Fruit fly (Drosophila melanogaster) whole organism, embryonic: Measurements from ENCODE around the gene Cby.

Experiments used
- Asciz ChIP-seq: fragments of 200-800 bp; sonication (Bioruptor generic); optimal IDR thresholded peaks from 2 replicates; lab custom pipeline; 2017; ENCODE audit warnings: missing biosample characterization, mild to moderate bottlenecking, missing genetic modification characterization, missing genetic modification reagents
- Blimp-1 ChIP-seq: fragments of 200-800 bp; sonication (Bioruptor generic); optimal IDR thresholded peaks from 3 replicates; lab custom pipeline; 2018; ENCODE audit warnings: missing biosample characterization, missing genetic modification characterization, mild to moderate bottlenecking, moderate library complexity, missing genetic modification reagents
- CG10267 ChIP-seq: fragments of 200-800 bp; sonication (Bioruptor generic); optimal IDR thresholded peaks from 2 replicates; lab custom pipeline; 2018; ENCODE audit warnings: missing biosample characterization, mild to moderate bottlenecking, missing genetic modification characterization, moderate library complexity
- CG10366 ChIP-seq: fragments of 200-800 bp; sonication (Bioruptor generic); IDR thresholded peaks from 2 replicates; pipeline ENCODE4 v1.3.6; 2022; ENCODE audit warnings: missing biosample characterization, missing genetic modification characterization
- CG11695 ChIP-seq: fragments of 200-800 bp; sonication (Bioruptor generic); IDR thresholded peaks from 3 replicates; pipeline ENCODE4 v1.3.6; 2022; ENCODE audit warnings: missing biosample characterization, missing genetic modification characterization
- CG15514 ChIP-seq: fragments of 200-800 bp; sonication (Bioruptor generic); optimal IDR thresholded peaks from 3 replicates; lab custom pipeline; 2017; ENCODE audit warnings: missing biosample characterization, missing genetic modification characterization, mild to moderate bottlenecking, moderate library complexity, missing genetic modification reagents
- CG17359 ChIP-seq: fragments of 200-800 bp; sonication (Bioruptor generic); optimal IDR thresholded peaks from 3 replicates; lab custom pipeline; 2018; ENCODE audit warnings: missing biosample characterization, mild to moderate bottlenecking, missing genetic modification characterization, moderate library complexity
- CG17361 ChIP-seq: fragments of 200-800 bp; sonication (Bioruptor generic); IDR thresholded peaks from 3 replicates; pipeline ENCODE4 v1.3.6; 2022; ENCODE audit warnings: missing biosample characterization, missing genetic modification characterization
- CG17829 ChIP-seq: fragments of 200-800 bp; optimal IDR thresholded peaks from 2 replicates; lab custom pipeline; 2019; ENCODE audit warnings: missing biosample characterization, mild to moderate bottlenecking, missing genetic modification characterization, moderate library complexity
- CG18619 ChIP-seq: fragments of 200-800 bp; sonication (Bioruptor generic); optimal IDR thresholded peaks from 3 replicates; lab custom pipeline; 2017; ENCODE audit warnings: missing biosample characterization, mild to moderate bottlenecking, missing genetic modification characterization
- CG2199 ChIP-seq: fragments of 200-800 bp; sonication (Bioruptor generic); IDR thresholded peaks from 3 replicates; pipeline ENCODE4 v1.3.6; 2022; ENCODE audit warnings: missing biosample characterization, missing genetic modification characterization
- CG30020 ChIP-seq: fragments of 200-800 bp; optimal IDR thresholded peaks from 2 replicates; lab custom pipeline; 2019; ENCODE audit warnings: missing biosample characterization, mild to moderate bottlenecking, missing genetic modification characterization, moderate library complexity
- CG30403 ChIP-seq: fragments of 200-800 bp; sonication (Bioruptor generic); optimal IDR thresholded peaks from 3 replicates; lab custom pipeline; 2016; ENCODE audit warnings: missing biosample characterization, missing genetic modification characterization
- CG4360 ChIP-seq: fragments of 200-800 bp; sonication (Bioruptor generic); IDR thresholded peaks from 2 replicates; pipeline ENCODE4 v1.3.6; 2022; ENCODE audit warnings: missing biosample characterization, missing genetic modification characterization
- CG6813 ChIP-seq: fragments of 200-800 bp; sonication (Bioruptor generic); optimal IDR thresholded peaks from 2 replicates; lab custom pipeline; 2017; ENCODE audit warnings: missing biosample characterization, missing genetic modification characterization, mild to moderate bottlenecking, moderate library complexity, missing genetic modification reagents
- CG7839 ChIP-seq: fragments of 200-800 bp; sonication (Bioruptor generic); optimal IDR thresholded peaks from 3 replicates; lab custom pipeline; 2018; ENCODE audit warnings: missing biosample characterization, mild to moderate bottlenecking, missing genetic modification characterization, moderate library complexity
- CG8290 ChIP-seq, 3 experiments: fragments of 200-800 bp; sonication (Bioruptor generic); optimal IDR thresholded peaks; 2 replicates each; lab custom pipeline; 2016 to 2019; ENCODE audit warnings: missing biosample characterization in 3 of 3, missing genetic modification characterization in 3 of 3, mild to moderate bottlenecking in 2 of 3, moderate library complexity in 1 of 3
- CG8765 ChIP-seq: fragments of 200-800 bp; sonication (Bioruptor generic); IDR thresholded peaks from 2 replicates; pipeline ENCODE4 v1.3.6; 2022; ENCODE audit warnings: missing biosample characterization, missing genetic modification characterization
- CG9437 ChIP-seq: fragments of 200-800 bp; sonication (Bioruptor generic); optimal IDR thresholded peaks from 2 replicates; lab custom pipeline; 2018; ENCODE audit warnings: missing biosample characterization, mild to moderate bottlenecking, missing genetic modification characterization
- CG9817 ChIP-seq: fragments of 200-800 bp; sonication (Bioruptor generic); optimal IDR thresholded peaks from 2 replicates; lab custom pipeline; 2018; ENCODE audit warnings: missing biosample characterization, mild to moderate bottlenecking, missing genetic modification characterization, moderate library complexity
- CG9932 ChIP-seq: fragments of 200-800 bp; sonication (Bioruptor generic); IDR thresholded peaks from 2 replicates; pipeline ENCODE4 v1.3.6; 2022; ENCODE audit warnings: missing biosample characterization, missing genetic modification characterization
- D19A ChIP-seq: fragments of 200-800 bp; optimal IDR thresholded peaks from 3 replicates; lab custom pipeline; 2019; ENCODE audit warnings: missing biosample characterization, mild to moderate bottlenecking, missing genetic modification characterization, moderate library complexity
- Dek ChIP-seq: fragments of 200-800 bp; sonication (Bioruptor generic); optimal IDR thresholded peaks from 3 replicates; lab custom pipeline; 2019; ENCODE audit warnings: missing biosample characterization, mild to moderate bottlenecking, missing genetic modification characterization, moderate library complexity
- Fer1 ChIP-seq: fragments of 200-800 bp; sonication (Bioruptor generic); optimal IDR thresholded peaks from 2 replicates; lab custom pipeline; 2017; ENCODE audit warnings: missing biosample characterization, mild to moderate bottlenecking, missing genetic modification characterization
- Fer3 ChIP-seq: fragments of 200-800 bp; sonication (Bioruptor generic); optimal IDR thresholded peaks from 2 replicates; lab custom pipeline; 2018; ENCODE audit warnings: missing biosample characterization, mild to moderate bottlenecking, missing genetic modification characterization, moderate library complexity
- Hand ChIP-seq: fragments of 200-800 bp; sonication (Bioruptor generic); optimal IDR thresholded peaks from 2 replicates; lab custom pipeline; 2017; ENCODE audit warnings: mild to moderate bottlenecking, missing biosample characterization, missing genetic modification reagents, missing genetic modification characterization
- Hmr ChIP-seq: fragments of 200-800 bp; sonication (Bioruptor generic); optimal IDR thresholded peaks from 3 replicates; lab custom pipeline; 2017; ENCODE audit warnings: mild to moderate bottlenecking, missing biosample characterization, missing genetic modification reagents, missing genetic modification characterization
- NFAT ChIP-seq: fragments of 200-800 bp; sonication (Bioruptor generic); IDR thresholded peaks from 2 replicates; pipeline ENCODE4 v1.3.6; 2022; ENCODE audit warnings: missing biosample characterization, missing genetic modification characterization
- Opbp ChIP-seq: fragments of 200-800 bp; sonication (Bioruptor generic); IDR thresholded peaks from 3 replicates; pipeline ENCODE4 v1.3.6; 2022; ENCODE audit warnings: missing biosample characterization, missing genetic modification characterization; ENCODE audit not compliant: partially characterized antibody
- PHDP ChIP-seq: fragments of 200-800 bp; sonication (Bioruptor generic); optimal IDR thresholded peaks from 3 replicates; lab custom pipeline; 2018; ENCODE audit warnings: missing biosample characterization, mild to moderate bottlenecking, missing genetic modification characterization, moderate library complexity
- Pdp1 ChIP-seq, 2 experiments: fragments of 200-800 bp; sonication (Bioruptor generic); optimal IDR thresholded peaks; 3 replicates each; lab custom pipeline; 2016; ENCODE audit warnings: missing biosample characterization in 2 of 2, missing genetic modification characterization in 2 of 2, mild to moderate bottlenecking in 1 of 2, moderate library complexity in 1 of 2
- Trl ChIP-seq, 3 experiments: fragments of >200 bp in 2 of 3; fragments of 200-800 bp in 1 of 3; sonication (Bioruptor generic) in 1 of 3; optimal IDR thresholded peaks; 2 replicates in 1 of 3; 3 replicates in 2 of 3; lab custom pipeline; 2016 to 2017; ENCODE audit warnings: missing biosample characterization in 1 of 3, missing genetic modification characterization in 1 of 3
- chinmo ChIP-seq: fragments of 200-800 bp; sonication (Bioruptor generic); IDR thresholded peaks from 4 replicates; pipeline ENCODE4 v1.3.6; 2022; ENCODE audit warnings: missing biosample characterization, missing genetic modification characterization; ENCODE audit not compliant: partially characterized antibody
- ci ChIP-seq: fragments of 200-800 bp; sonication (Bioruptor generic); IDR thresholded peaks from 3 replicates; pipeline ENCODE4 v1.3.6; 2022; ENCODE audit warnings: missing biosample characterization, missing genetic modification characterization
- crol ChIP-seq: fragments of 200-800 bp; sonication (Bioruptor generic); IDR thresholded peaks from 2 replicates; pipeline ENCODE4 v1.3.6; 2022; ENCODE audit warnings: missing biosample characterization, missing genetic modification characterization
- dysf ChIP-seq: fragments of 200-800 bp; sonication (Bioruptor generic); IDR thresholded peaks from 3 replicates; pipeline ENCODE4 v1.3.6; 2022; ENCODE audit warnings: missing biosample characterization, missing genetic modification characterization
- eve ChIP-seq, 2 experiments: fragments of >200 bp; optimal IDR thresholded peaks; 2 replicates each; lab custom pipeline; 2017; ENCODE audit warnings: missing biosample characterization in 2 of 2, missing genetic modification characterization in 2 of 2
- fd102C ChIP-seq: fragments of 200-800 bp; sonication (Bioruptor generic); optimal IDR thresholded peaks from 2 replicates; lab custom pipeline; 2018; ENCODE audit warnings: missing biosample characterization, mild to moderate bottlenecking, missing genetic modification characterization, moderate library complexity
- fd3F ChIP-seq: fragments of 200-800 bp; sonication (Bioruptor generic); optimal IDR thresholded peaks from 2 replicates; lab custom pipeline; 2018; ENCODE audit warnings: missing biosample characterization, mild to moderate bottlenecking, missing genetic modification characterization, moderate library complexity
- grau ChIP-seq: fragments of 200-800 bp; optimal IDR thresholded peaks from 3 replicates; lab custom pipeline; 2019; ENCODE audit warnings: missing biosample characterization, mild to moderate bottlenecking, missing genetic modification characterization, moderate library complexity
- mam ChIP-seq: fragments of 200-800 bp; sonication (Bioruptor generic); optimal IDR thresholded peaks from 3 replicates; lab custom pipeline; 2016; ENCODE audit warnings: missing biosample characterization, missing genetic modification characterization
- org-1 ChIP-seq: fragments of 200-800 bp; sonication (Bioruptor generic); optimal IDR thresholded peaks from 2 replicates; lab custom pipeline; 2017; ENCODE audit warnings: missing biosample characterization, missing genetic modification characterization
- phol ChIP-seq: fragments of 200-800 bp; sonication (Bioruptor generic); optimal IDR thresholded peaks from 3 replicates; lab custom pipeline; 2018; ENCODE audit warnings: missing biosample characterization, mild to moderate bottlenecking, missing genetic modification characterization, moderate library complexity
- row ChIP-seq: fragments of 200-800 bp; sonication (Bioruptor generic); IDR thresholded peaks from 3 replicates; pipeline ENCODE4 v1.3.6; 2022; ENCODE audit warnings: missing biosample characterization, missing genetic modification characterization
- sug ChIP-seq: fragments of 200-800 bp; optimal IDR thresholded peaks from 2 replicates; lab custom pipeline; 2019; ENCODE audit warnings: missing biosample characterization, mild to moderate bottlenecking, missing genetic modification characterization, moderate library complexity
- z ChIP-seq: fragments of 200-800 bp; sonication (Bioruptor generic); IDR thresholded peaks from 3 replicates; pipeline ENCODE4 v1.3.6; 2022; ENCODE audit warnings: missing biosample characterization, missing genetic modification characterization
- zfh2 ChIP-seq: fragments of 200-800 bp; sonication (Bioruptor generic); optimal IDR thresholded peaks from 2 replicates; lab custom pipeline; 2016; ENCODE audit warnings: missing biosample characterization, missing genetic modification characterization

Gene Cby

dm6 chr3R:21852579-21853233 lies 15.1 kb upstream of the Cby start (continued):
- TF ChIP-seq CG9817 (tag; lab: Kevin White, UChicago) = peak; percentile 50
- TF ChIP-seq dysf (GFP tag; lab: Robert Waterston, UW) = peak; percentile 44; the same call in 2 of the 3 replicates
- TF ChIP-seq Opbp (GFP tag; lab: Robert Waterston, UW) = no peak
- peak; percentile 53 for TF ChIP-seq zfh2 (GFP tag; lab: Kevin White, UChicago)
- TF ChIP-seq fd3F = peak; percentile 31
- 0 out of 2 replicates have a peak, but pooled peaks have one; percentile 17 for TF ChIP-seq CG4360 (GFP tag; lab: Robert Waterston, UW)
- TF ChIP-seq sug = peak; percentile 12
- peak; percentile 15 for TF ChIP-seq phol (tag; lab: Kevin White, UChicago)
- TF ChIP-seq CG10267 (tag; lab: Kevin White, UChicago) = peak; percentile 6
- peak; percentile 89 for TF ChIP-seq D19A (tag; lab: Kevin White, UChicago)
- TF ChIP-seq Asciz = no peak
- TF ChIP-seq CG6813 = no peak
- peak; percentile 39 for TF ChIP-seq Fer3 (tag; lab: Kevin White, UChicago)
- TF ChIP-seq mam = peak; percentile 37
- TF ChIP-seq CG8290 (GFP tag; optimal IDR thresholded peaks at IDR 0.05; lab: Kevin White, UChicago) = no peak
- no peak for TF ChIP-seq CG8290 (tag; optimal IDR thresholded peaks at IDR 0.05; lab: Kevin White, UChicago)
- TF ChIP-seq CG9932 (GFP tag; lab: Robert Waterston, UW) = peak; percentile 32; the same call in 1 of the 2 replicates
- peak; percentile 30 for TF ChIP-seq CG9437 (GFP tag; lab: Kevin White, UChicago)
- no peak for TF ChIP-seq NFAT (GFP tag; lab: Robert Waterston, UW)
- 0 out of 3 replicates have a peak, but pooled peaks have one; percentile 31 for TF ChIP-seq CG17361 (GFP tag; lab: Robert Waterston, UW)
- peak; percentile 32 for TF ChIP-seq Dek (tag; lab: Kevin White, UChicago)
- TF ChIP-seq CG15514 (GFP tag; lab: Kevin White, UChicago) = no peak
- TF ChIP-seq CG17359 (tag; lab: Kevin White, UChicago) = peak; percentile 10
- peak; percentile 56; the same call in 1 of the 3 replicates for TF ChIP-seq CG11695
- 0 out of 3 replicates have a peak, but pooled peaks have one; percentile 26 for TF ChIP-seq z (GFP tag; lab: Robert Waterston, UW)
- peak; percentile 34; the same call in 1 of the 2 replicates for TF ChIP-seq CG8765 (GFP tag; lab: Robert Waterston, UW)
- peak; percentile 20 for TF ChIP-seq CG18619
- peak; percentile 31 for TF ChIP-seq CG30403 (GFP tag; lab: Kevin White, UChicago)
- no peak for TF ChIP-seq CG30020
- TF ChIP-seq CG2199 (GFP tag; lab: Robert Waterston, UW) = peak; percentile 68; the same call in 2 of the 3 replicates
- TF ChIP-seq chinmo (GFP tag; lab: Robert Waterston, UW) = peak; percentile 26; the same call in 1 of the 4 replicates
- TF ChIP-seq Trl (optimal IDR thresholded peaks at IDR 0.05; lab: Kevin White, UChicago) = no peak
- TF ChIP-seq Trl (GFP tag; optimal IDR thresholded peaks at IDR 0.05; lab: Kevin White, UChicago) = peak; percentile 30
- TF ChIP-seq PHDP = peak; percentile 42
- TF ChIP-seq Hmr (GFP tag; lab: Kevin White, UChicago) = peak; percentile 51
- TF ChIP-seq Blimp-1 = peak; percentile 14
- TF ChIP-seq Hand = no peak
- peak; percentile 27; the same call in 1 of the 3 replicates for TF ChIP-seq ci (GFP tag; lab: Robert Waterston, UW)
- TF ChIP-seq row (GFP tag; lab: Robert Waterston, UW) = peak; percentile 47
- TF ChIP-seq grau = peak; percentile 39
- TF ChIP-seq crol = peak; percentile 70
- peak in 1 of 2 experiments; percentile 9 for TF ChIP-seq eve (GFP tag; optimal IDR thresholded peaks at IDR 0.05; lab: Kevin White, UChicago)
- peak; percentile 23 for TF ChIP-seq Fer1 (GFP tag; lab: Kevin White, UChicago)
- no peak for TF ChIP-seq fd102C
- TF ChIP-seq org-1 (GFP tag; lab: Kevin White, UChicago) = no peak
- no peak for TF ChIP-seq CG10366 (GFP tag; lab: Robert Waterston, UW)
- peak; percentile 15 to 84 for TF ChIP-seq Pdp1 (GFP tag; optimal IDR thresholded peaks at IDR 0.05; lab: Kevin White, UChicago)
- TF ChIP-seq CG17829 (tag; lab: Kevin White, UChicago) = no peak
- TF ChIP-seq CG7839 (tag; lab: Kevin White, UChicago) = peak; percentile 45
